Worm (Caenorhabditis elegans): ENCODE data around the gene F17H10.4.

The F17H10.4 gene

DNA sequence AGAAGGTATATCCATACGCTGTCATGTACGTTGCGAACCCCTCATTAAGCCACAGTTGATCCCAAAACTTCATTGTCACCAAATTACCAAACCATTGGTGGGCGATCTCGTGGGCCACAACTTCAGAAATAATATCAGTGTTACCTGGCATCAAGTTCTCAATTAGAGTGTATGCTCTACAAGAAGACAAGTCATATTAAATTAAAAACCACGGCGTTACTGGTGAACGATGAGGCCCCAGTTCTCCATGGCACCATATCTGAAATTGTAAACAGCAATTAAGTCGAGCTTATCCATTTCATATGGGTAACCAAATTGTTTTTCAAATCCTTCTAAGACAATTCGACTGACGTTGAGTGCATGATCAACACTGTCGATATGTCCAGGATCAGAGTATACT is 23.5 kb downstream of the F17H10.4 start:
- TF ChIP-seq sea-1 (GFP tag; conservative IDR thresholded peaks at IDR 0.05), result no peak
- TF ChIP-seq ama-1 (optimal IDR thresholded peaks at IDR 0.05), result no peak

ce11 chrX:13100410-13100809 is 25.9 kb downstream of the F17H10.4 start, which contains the start of gene R03G8.6:
R03G8.6 (minus strand) TSS chrX:13100510.
- TF ChIP-seq B0310.2 (tag; optimal IDR thresholded peaks at IDR 0.05) (no peak), hmg-4 (GFP tag; optimal IDR thresholded peaks at IDR 0.05) (no peak), flt-1 (GFP tag; IDR thresholded peaks at IDR 0.05) (no peak), scrt-1 (GFP tag; IDR thresholded peaks at IDR 0.05) (no peak), aly-1 (tag; optimal IDR thresholded peaks at IDR 0.05) (no peak), sea-1 (GFP tag; conservative IDR thresholded peaks at IDR 0.05) (no peak), tbx-37 (GFP tag; conservative IDR thresholded peaks at IDR 0.05) (no peak), ceh-13 (GFP tag; optimal IDR thresholded peaks at IDR 0.05) (no peak), ama-1 (optimal IDR thresholded peaks at IDR 0.05) (no peak), ceh-36 (tag; optimal IDR thresholded peaks at IDR 0.05) (no peak), ets-7 (tag; optimal IDR thresholded peaks at IDR 0.05) (no peak), hnd-1 (tag; optimal IDR thresholded peaks at IDR 0.05) (no peak), F13C5.2 (tag; optimal IDR thresholded peaks at IDR 0.05) (no peak), pes-1 (GFP tag; IDR thresholded peaks at IDR 0.05) (no peak), tra-4 (tag; optimal IDR thresholded peaks at IDR 0.05) (no peak), tbx-11 (GFP tag; IDR thresholded peaks at IDR 0.05) (no peak), hmbx-1 (tag; optimal IDR thresholded peaks at IDR 0.05) (no peak)

ce11 chrX:13091199-13091598 is 35.1 kb downstream of the F17H10.4 start:
- TF ChIP-seq hnd-1 (tag; optimal IDR thresholded peaks at IDR 0.05) (no peak), ceh-36 (tag; optimal IDR thresholded peaks at IDR 0.05) (no peak), sea-1 (GFP tag; conservative IDR thresholded peaks at IDR 0.05) (no peak), B0310.2 (tag; optimal IDR thresholded peaks at IDR 0.05) (no peak), ceh-13 (GFP tag; optimal IDR thresholded peaks at IDR 0.05) (no peak), ets-7 (tag; optimal IDR thresholded peaks at IDR 0.05) (no peak), aly-1 (tag; optimal IDR thresholded peaks at IDR 0.05) (no peak), flt-1 (GFP tag; IDR thresholded peaks at IDR 0.05) (no peak), F13C5.2 (tag; optimal IDR thresholded peaks at IDR 0.05) (no peak), tbx-37 (GFP tag; conservative IDR thresholded peaks at IDR 0.05) (no peak)

DNA sequence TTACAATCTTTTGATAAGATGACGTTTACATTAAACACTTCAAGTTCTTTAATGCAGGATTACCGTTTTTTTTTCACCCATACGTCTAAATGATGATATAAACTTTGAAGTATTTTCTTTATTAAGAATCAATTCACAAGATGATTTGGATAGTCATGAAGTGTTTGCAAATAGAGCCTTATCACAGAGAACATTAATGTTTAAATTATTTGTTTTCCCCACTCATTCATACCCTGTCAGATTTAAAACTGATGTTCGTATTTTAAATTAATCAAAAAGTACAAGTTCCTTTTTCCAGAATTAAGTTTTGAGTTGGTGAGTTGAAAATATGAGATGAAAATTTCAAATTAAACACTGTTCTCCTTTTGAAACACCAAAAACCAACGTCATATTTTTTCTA is 35.7 kb downstream of the F17H10.4 start, which contains the start of gene R03G8.3:
TSS of gene R03G8.3 (plus strand) at position 301 of the 400 bp plus-strand sequence.
- TF ChIP-seq flt-1 (GFP tag; IDR thresholded peaks at IDR 0.05), result no peak
- no peak for TF ChIP-seq hmg-4 (GFP tag; optimal IDR thresholded peaks at IDR 0.05)
- TF ChIP-seq tbx-11 (GFP tag; IDR thresholded peaks at IDR 0.05), result no peak
- no peak for TF ChIP-seq scrt-1 (GFP tag; IDR thresholded peaks at IDR 0.05)

- TF ChIP-seq pes-1 (GFP tag; IDR thresholded peaks at IDR 0.05) (no peak), hmg-4 (GFP tag; optimal IDR thresholded peaks at IDR 0.05) (no peak), hnd-1 (tag; optimal IDR thresholded peaks at IDR 0.05) (no peak), flt-1 (GFP tag; IDR thresholded peaks at IDR 0.05) (no peak), tbx-37 (GFP tag; conservative IDR thresholded peaks at IDR 0.05) (no peak), F13C5.2 (tag; optimal IDR thresholded peaks at IDR 0.05) (no peak), aly-1 (tag; optimal IDR thresholded peaks at IDR 0.05) (no peak), B0310.2 (tag; optimal IDR thresholded peaks at IDR 0.05) (no peak), sea-1 (GFP tag; conservative IDR thresholded peaks at IDR 0.05) (no peak), ceh-36 (tag; optimal IDR thresholded peaks at IDR 0.05) (no peak), ets-7 (tag; optimal IDR thresholded peaks at IDR 0.05) (no peak), ama-1 (optimal IDR thresholded peaks at IDR 0.05) (no peak), ceh-13 (GFP tag; optimal IDR thresholded peaks at IDR 0.05) (no peak), tra-4 (tag; optimal IDR thresholded peaks at IDR 0.05) (no peak), tbx-11 (GFP tag; IDR thresholded peaks at IDR 0.05) (no peak), scrt-1 (GFP tag; IDR thresholded peaks at IDR 0.05) (no peak)
Measured at ce11 chrX:13088539-13088938, 37.8 kb downstream of the F17H10.4 start.

DNA sequence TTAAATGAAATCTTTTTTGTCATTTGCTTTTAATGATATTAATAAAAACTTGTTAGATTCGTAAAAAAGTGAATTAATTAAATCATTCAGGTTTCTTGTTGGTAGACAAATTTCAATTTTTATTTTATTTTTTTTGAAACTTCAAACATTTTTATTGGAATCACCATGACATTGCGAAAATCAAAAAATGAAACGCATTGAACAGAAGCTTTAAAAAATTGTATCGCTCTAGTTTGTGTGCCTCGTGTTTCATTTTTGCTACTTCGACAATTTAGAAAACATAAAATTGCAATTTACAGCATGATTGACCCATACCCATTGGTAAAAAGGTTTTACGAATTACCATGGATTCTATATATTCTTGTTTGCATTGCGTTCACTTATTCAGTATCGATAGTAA is 42.0 kb downstream of the F17H10.4 start, which contains the start of gene R03G8.1:
TSS of gene R03G8.1 (plus strand) at position 301 of the 400 bp plus-strand sequence.
- TF ChIP-seq ceh-13 (GFP tag; optimal IDR thresholded peaks at IDR 0.05), result no peak
- no peak for TF ChIP-seq pes-1 (GFP tag; IDR thresholded peaks at IDR 0.05)
- TF ChIP-seq flt-1 (GFP tag; IDR thresholded peaks at IDR 0.05), result no peak
- TF ChIP-seq ama-1 (optimal IDR thresholded peaks at IDR 0.05), result no peak
- no peak for TF ChIP-seq ets-7 (tag; optimal IDR thresholded peaks at IDR 0.05)
- TF ChIP-seq aly-1 (tag; optimal IDR thresholded peaks at IDR 0.05), result no peak
- TF ChIP-seq tra-4 (tag; optimal IDR thresholded peaks at IDR 0.05), result no peak
- no peak for TF ChIP-seq sea-1 (GFP tag; conservative IDR thresholded peaks at IDR 0.05)
- no peak for TF ChIP-seq hnd-1 (tag; optimal IDR thresholded peaks at IDR 0.05)
- TF ChIP-seq ceh-36 (tag; optimal IDR thresholded peaks at IDR 0.05), result no peak
- TF ChIP-seq tbx-11 (GFP tag; IDR thresholded peaks at IDR 0.05), result no peak
- TF ChIP-seq hmg-4 (GFP tag; optimal IDR thresholded peaks at IDR 0.05), result no peak
- TF ChIP-seq hmbx-1 (tag; optimal IDR thresholded peaks at IDR 0.05), result no peak
- TF ChIP-seq F13C5.2 (tag; optimal IDR thresholded peaks at IDR 0.05), result no peak
- TF ChIP-seq tbx-37 (GFP tag; conservative IDR thresholded peaks at IDR 0.05), result no peak
- TF ChIP-seq scrt-1 (GFP tag; IDR thresholded peaks at IDR 0.05), result no peak

ce11 chrX:13082326-13082725 is 44.0 kb downstream of the F17H10.4 start, which contains the start of gene str-10:
str-10 (plus strand) TSS chrX:13082626.
- TF ChIP-seq ama-1 (optimal IDR thresholded peaks at IDR 0.05) (no peak), hnd-1 (tag; optimal IDR thresholded peaks at IDR 0.05) (no peak), pes-1 (GFP tag; IDR thresholded peaks at IDR 0.05) (no peak), flt-1 (GFP tag; IDR thresholded peaks at IDR 0.05) (no peak), aly-1 (tag; optimal IDR thresholded peaks at IDR 0.05) (no peak), tbx-11 (GFP tag; IDR thresholded peaks at IDR 0.05) (no peak), sea-1 (GFP tag; conservative IDR thresholded peaks at IDR 0.05) (no peak), tra-4 (tag; optimal IDR thresholded peaks at IDR 0.05) (no peak), ceh-36 (tag; optimal IDR thresholded peaks at IDR 0.05) (no peak), ceh-13 (GFP tag; optimal IDR thresholded peaks at IDR 0.05) (no peak)

DNA sequence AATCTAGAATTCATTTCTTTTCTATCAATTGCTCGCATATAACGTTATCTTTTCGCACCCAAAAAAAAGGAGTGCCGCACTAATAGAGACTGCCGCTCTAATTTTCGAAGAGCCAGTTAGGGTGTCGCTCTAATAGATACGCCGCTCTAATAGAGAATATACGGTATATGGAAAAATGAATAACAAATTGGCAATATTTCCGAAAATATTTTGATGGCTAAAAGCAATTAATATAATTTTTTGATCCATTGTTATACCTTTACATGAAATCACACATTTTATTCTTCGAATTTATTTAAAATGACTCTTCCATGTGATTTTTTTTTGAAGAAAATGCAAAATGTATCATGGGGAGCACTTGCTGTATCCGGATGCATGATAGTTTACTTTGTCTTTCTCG is 48.4 kb downstream of the F17H10.4 start, which contains the start of gene K03A11.4:
TSS of gene K03A11.4 (plus strand) at position 301 of the 400 bp plus-strand sequence.
- TF ChIP-seq ets-7 (tag; optimal IDR thresholded peaks at IDR 0.05), result no peak
- TF ChIP-seq flt-1 (GFP tag; IDR thresholded peaks at IDR 0.05), result no peak
- TF ChIP-seq hnd-1 (tag; optimal IDR thresholded peaks at IDR 0.05), result no peak
- TF ChIP-seq B0310.2 (tag; optimal IDR thresholded peaks at IDR 0.05), result no peak
- no peak for TF ChIP-seq ceh-36 (tag; optimal IDR thresholded peaks at IDR 0.05)
- no peak for TF ChIP-seq tbx-37 (GFP tag; conservative IDR thresholded peaks at IDR 0.05)
- TF ChIP-seq sea-1 (GFP tag; conservative IDR thresholded peaks at IDR 0.05), result no peak
- no peak for TF ChIP-seq tra-4 (tag; optimal IDR thresholded peaks at IDR 0.05)
- TF ChIP-seq ceh-13 (GFP tag; optimal IDR thresholded peaks at IDR 0.05), result no peak
- TF ChIP-seq hmbx-1 (tag; optimal IDR thresholded peaks at IDR 0.05), result no peak
- TF ChIP-seq hmg-4 (GFP tag; optimal IDR thresholded peaks at IDR 0.05), result no peak
- no peak for TF ChIP-seq F13C5.2 (tag; optimal IDR thresholded peaks at IDR 0.05)
